Fruit fly (Drosophila melanogaster): Measurements from ENCODE around the gene ChAT.

DNA sequence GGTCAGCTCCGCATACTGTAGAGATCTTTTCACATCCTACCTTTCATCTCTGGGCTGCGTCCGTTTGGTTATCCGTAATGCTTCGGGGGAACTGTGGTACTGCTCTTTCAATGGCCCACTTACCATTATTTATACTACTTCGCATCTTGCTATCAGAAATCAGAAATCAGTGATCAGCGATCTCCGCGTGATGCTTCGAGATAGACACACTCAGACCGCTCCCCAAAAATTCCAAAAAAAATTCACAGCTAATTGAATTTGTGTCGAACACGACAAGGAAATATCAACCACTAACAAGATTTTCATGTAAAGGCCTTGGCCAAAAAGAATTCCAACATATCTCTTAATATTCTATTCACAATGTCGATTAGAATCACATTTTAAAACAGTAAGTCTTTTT, 23.1 kb downstream of the ChAT start, which contains the start of gene CG7715:
- TF ChIP-seq CG10366 (GFP tag; IDR thresholded peaks at IDR 0.05), result no peak
- no peak for TF ChIP-seq phol (tag; optimal IDR thresholded peaks at IDR 0.05)

Data from whole organism, embryonic.